Fruit fly (Drosophila melanogaster): Measurements from ENCODE around the gene PDCD-5.
A peak's percentile ranks its signal among the peaks of the same experiment; 100 is the strongest.

Gene PDCD-5

DNA sequence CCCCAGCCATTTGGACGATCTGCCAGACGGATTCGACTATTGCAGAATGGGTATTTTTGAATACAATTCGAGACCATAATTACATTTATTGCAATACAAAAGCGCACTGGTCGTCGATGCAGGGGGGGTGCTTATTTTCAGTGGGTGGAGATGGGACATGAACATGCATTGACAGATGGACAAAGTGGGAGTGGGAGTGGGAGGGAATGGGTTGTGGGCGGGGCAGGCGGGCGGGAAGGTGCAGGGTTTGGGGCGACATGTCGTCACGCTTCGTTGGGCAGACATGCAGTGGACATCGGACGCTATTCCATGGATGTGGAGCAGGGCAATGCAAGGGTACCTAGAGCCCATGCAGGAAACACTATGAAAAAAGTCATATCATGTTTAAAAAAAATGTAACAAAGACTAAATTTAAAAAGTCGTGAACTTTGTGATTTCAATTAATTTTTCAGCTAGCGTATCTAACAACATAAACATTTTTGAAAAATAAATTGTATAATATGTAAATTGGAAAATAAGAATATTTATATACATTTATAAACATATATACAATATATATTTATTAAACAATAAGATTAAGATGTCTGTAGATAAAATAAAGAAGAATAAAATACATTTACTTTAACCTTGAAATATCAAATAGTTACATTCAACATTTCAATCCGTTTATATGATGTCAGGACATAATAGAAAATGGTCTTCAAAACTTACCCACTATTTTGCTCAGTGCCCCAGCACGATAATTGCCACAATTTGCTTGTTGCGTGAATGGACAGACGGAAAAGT, 23.6 kb downstream of the PDCD-5 start (continued):
- TF ChIP-seq svp (GFP tag) (no peak), CG6854 (GFP tag; optimal IDR thresholded peaks at IDR 0.05) (no peak), Hr38 (GFP tag; optimal IDR thresholded peaks at IDR 0.05) (no peak), Met (GFP tag; optimal IDR thresholded peaks at IDR 0.05) (no peak), Blimp-1 (GFP tag; optimal IDR thresholded peaks at IDR 0.05) (no peak), Sox102F (GFP tag; optimal IDR thresholded peaks at IDR 0.05) (no peak), Eip93F (GFP tag; optimal IDR thresholded peaks at IDR 0.05) (no peak), fkh (GFP tag; optimal IDR thresholded peaks at IDR 0.05) (no peak), esn (GFP tag; optimal IDR thresholded peaks at IDR 0.05) (no peak), CG1621 (tag; optimal IDR thresholded peaks at IDR 0.05) (no peak), CG6792 (GFP tag; optimal IDR thresholded peaks at IDR 0.05) (no peak), Sox15 (GFP tag; optimal IDR thresholded peaks at IDR 0.05) (no peak), net (GFP tag; optimal IDR thresholded peaks at IDR 0.05) (no peak), vri (GFP tag; optimal IDR thresholded peaks at IDR 0.05) (no peak), Eip75B (GFP tag; optimal IDR thresholded peaks at IDR 0.05) (no peak), CG11902 (GFP tag; optimal IDR thresholded peaks at IDR 0.05) (no peak)

- TF ChIP-seq CG10631 (GFP tag; optimal IDR thresholded peaks at IDR 0.05) = peak; percentile 70
- peak; percentile 76 for TF ChIP-seq CG3032 (tag; optimal IDR thresholded peaks at IDR 0.05)
- TF ChIP-seq fd85E (GFP tag; optimal IDR thresholded peaks at IDR 0.05) = no peak
- peak; percentile 42 for TF ChIP-seq CG1621 (tag; optimal IDR thresholded peaks at IDR 0.05)
- peak; percentile 50; the same call in 1 of the 2 replicates for TF ChIP-seq CG15336 (GFP tag; IDR thresholded peaks at IDR 0.05)
- TF ChIP-seq ss (GFP tag; optimal IDR thresholded peaks at IDR 0.05) = peak; percentile 48 to 68
- TF ChIP-seq Sox102F (GFP tag; optimal IDR thresholded peaks at IDR 0.05) = peak; percentile 66
- TF ChIP-seq fkh (GFP tag; optimal IDR thresholded peaks at IDR 0.05) = no peak
- peak; percentile 85 for TF ChIP-seq Ets96B (tag; optimal IDR thresholded peaks at IDR 0.05)
- peak; percentile 59 for TF ChIP-seq CG8119 (GFP tag; IDR thresholded peaks at IDR 0.05)
- TF ChIP-seq CG16779 (tag; optimal IDR thresholded peaks at IDR 0.05) = peak; percentile 13
- TF ChIP-seq salr (GFP tag; optimal IDR thresholded peaks at IDR 0.05) = peak; percentile 10 to 38
- peak; percentile 62 for TF ChIP-seq Met (GFP tag; optimal IDR thresholded peaks at IDR 0.05)
- peak; percentile 33 for TF ChIP-seq Eip75B (GFP tag; optimal IDR thresholded peaks at IDR 0.05)
- TF ChIP-seq svp (GFP tag) = peak; percentile 90
- no peak for TF ChIP-seq Hr38 (GFP tag; optimal IDR thresholded peaks at IDR 0.05)
- no peak for TF ChIP-seq Ets21C (GFP tag; optimal IDR thresholded peaks at IDR 0.05)
- peak; percentile 45 for TF ChIP-seq CG32006 (GFP tag; optimal IDR thresholded peaks at IDR 0.05)
- peak; percentile 10 for TF ChIP-seq Hr4 (GFP tag; optimal IDR thresholded peaks at IDR 0.05)
- TF ChIP-seq Sox15 (GFP tag; optimal IDR thresholded peaks at IDR 0.05) = peak; percentile 59
- TF ChIP-seq spab (GFP tag; optimal IDR thresholded peaks at IDR 0.05) = peak; percentile 64
- peak; percentile 29 for TF ChIP-seq Hr39 (GFP tag; optimal IDR thresholded peaks at IDR 0.05)
- TF ChIP-seq CG11902 (GFP tag; optimal IDR thresholded peaks at IDR 0.05) = peak; percentile 70
- peak; percentile 69 for TF ChIP-seq achi (GFP tag; optimal IDR thresholded peaks at IDR 0.05)
- TF ChIP-seq Eip93F (GFP tag; optimal IDR thresholded peaks at IDR 0.05) = peak; percentile 44
- peak; percentile 70 for TF ChIP-seq OdsH (GFP tag; optimal IDR thresholded peaks at IDR 0.05)
- TF ChIP-seq dsx (GFP tag; optimal IDR thresholded peaks at IDR 0.05; ENCODE audit: poor library complexity, severe bottlenecking) = peak; percentile 63
- TF ChIP-seq Sox14 (GFP tag; optimal IDR thresholded peaks at IDR 0.05) = peak; percentile 21
- TF ChIP-seq cyc (GFP tag; optimal IDR thresholded peaks at IDR 0.05) = peak; percentile 66
- peak; percentile 15 for TF ChIP-seq CG9139 (GFP tag; optimal IDR thresholded peaks at IDR 0.05)
- peak; percentile 46 for TF ChIP-seq lz (GFP tag; optimal IDR thresholded peaks at IDR 0.05)
- TF ChIP-seq CG11762 (GFP tag; optimal IDR thresholded peaks at IDR 0.05; ENCODE audit: insufficient read depth) = peak; percentile 49
- TF ChIP-seq Lpt (GFP tag; optimal IDR thresholded peaks at IDR 0.05) = no peak
- TF ChIP-seq topi (GFP tag; optimal IDR thresholded peaks at IDR 0.05) = peak; percentile 67
- TF ChIP-seq CG6808 (GFP tag; optimal IDR thresholded peaks at IDR 0.05) = peak; percentile 52
- peak; percentile 64 for TF ChIP-seq fd59A (GFP tag; optimal IDR thresholded peaks at IDR 0.05)
- peak; percentile 77 for TF ChIP-seq CG3919 (GFP tag; optimal IDR thresholded peaks at IDR 0.05)
- peak; percentile 64 for TF ChIP-seq Smox (GFP tag; optimal IDR thresholded peaks at IDR 0.05)
- peak; percentile 56; the same call in 2 of the 3 replicates for TF ChIP-seq CG6163 (GFP tag; IDR thresholded peaks at IDR 0.05)
- peak; percentile 72 for TF ChIP-seq esn (GFP tag; optimal IDR thresholded peaks at IDR 0.05)
- peak; percentile 19 for TF ChIP-seq CG6854 (GFP tag; optimal IDR thresholded peaks at IDR 0.05)
- no peak for TF ChIP-seq CG6276 (GFP tag; optimal IDR thresholded peaks at IDR 0.05)
Measured at dm6 chr3L:16204128-16204527, 27.7 kb downstream of the PDCD-5 start.

Data from whole organism, prepupa.